Worm (Caenorhabditis elegans) whole organism, L3 larva: ENCODE results near the gene sur-7.

ENCODE experiments used
- fkh-10 ChIP-seq: sonication (generic microtip); optimal IDR thresholded peaks from 2 replicates; lab custom pipeline; 2017; ENCODE audit warnings: missing biosample characterization, missing genetic modification reagents, missing genetic modification characterization
- lin-39 ChIP-seq: fragments of 150-350 bp; optimal IDR thresholded peaks from 2 replicates; lab custom pipeline; 2018; ENCODE audit warnings: missing biosample characterization, missing genetic modification reagents, missing genetic modification characterization

Gene sur-7

ce11 chrX:16418396-16418795 lies 42.0 kb downstream of the sur-7 start:
- TF ChIP-seq lin-39 (no peak), fkh-10 (GFP tag; lab: Kevin White, UChicago) (no peak)
- TF ChIP-seq, all 47 proteins: peak for 0
